Worm (Caenorhabditis elegans): ENCODE results near the gene T20B12.4.

DNA sequence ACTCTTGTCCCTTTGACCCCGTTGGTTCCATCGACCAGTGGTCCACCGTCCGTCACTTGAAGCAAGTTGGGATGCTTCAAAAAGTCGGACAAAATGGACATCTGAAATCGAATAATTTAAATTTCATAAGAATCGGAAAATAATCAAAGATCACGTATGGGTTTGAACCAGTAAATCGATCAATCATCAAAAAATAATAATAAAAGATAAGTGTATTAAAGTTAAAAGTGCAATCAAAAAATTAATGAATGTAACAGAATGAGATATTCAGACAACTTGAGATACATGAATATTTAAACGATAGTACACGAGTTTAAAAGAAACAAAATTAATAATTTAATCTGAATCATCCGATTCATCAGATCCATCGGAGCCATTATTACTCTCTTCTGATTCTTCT is 11.4 kb downstream of the T20B12.4 start, which contains the start of gene T20B12.7:
- TF ChIP-seq him-1 (tag; optimal IDR thresholded peaks at IDR 0.05) (no peak), W03F9.2 (tag; optimal IDR thresholded peaks at IDR 0.05) (no peak)

Measured in whole organism, L4/young adult.